Worm (Caenorhabditis elegans) whole organism, midembryonic: ENCODE results near the gene Y55F3BR.10.

Experiments used
- T22C8.4 ChIP-seq: fragments of 200-800 bp; sonication (Bioruptor generic); IDR thresholded peaks from 2 replicates; pipeline ENCODE4 v1.3.6; 2022; ENCODE audit warnings: missing genetic modification characterization, missing compliant biosample characterization
- cog-1 ChIP-seq: sonication (generic microtip); optimal IDR thresholded peaks from 2 replicates; lab custom pipeline; 2016; ENCODE audit warnings: missing genetic modification characterization, missing compliant biosample characterization
- flt-1 ChIP-seq: fragments of 200-800 bp; sonication (Bioruptor generic); IDR thresholded peaks from 2 replicates; pipeline ENCODE4 v1.3.6; 2022; ENCODE audit warnings: missing genetic modification characterization, missing compliant biosample characterization
- klf-2 ChIP-seq: fragments of 200-800 bp; sonication (Bioruptor generic); conservative IDR thresholded peaks from 2 replicates; pipeline ENCODE4 v1.3.6; 2022; ENCODE audit warnings: missing genetic modification reagents, missing genetic modification characterization, missing compliant biosample characterization
- med-1 ChIP-seq: sonication (generic microtip); optimal IDR thresholded peaks from 2 replicates; lab custom pipeline; 2017; ENCODE audit warnings: missing genetic modification characterization, mild to moderate bottlenecking, missing compliant biosample characterization, antibody characterized with exemption, missing genetic modification reagents; ENCODE audit not compliant: insufficient read depth
- ref-1 ChIP-seq: fragments of 200-800 bp; sonication (Bioruptor generic); conservative IDR thresholded peaks from 2 replicates; pipeline ENCODE4 v1.3.6; 2022; ENCODE audit warnings: missing genetic modification reagents, missing genetic modification characterization, missing compliant biosample characterization
- tab-1 ChIP-seq: fragments of 200-800 bp; sonication (Bioruptor generic); IDR thresholded peaks from 2 replicates; pipeline ENCODE4 v1.3.6; 2022; ENCODE audit warnings: missing genetic modification characterization, missing compliant biosample characterization
- ztf-23 ChIP-seq: fragments of 200-800 bp; sonication (Bioruptor generic); IDR thresholded peaks from 2 replicates; pipeline ENCODE4 v1.3.6; 2022; ENCODE audit warnings: missing genetic modification reagents, missing genetic modification characterization, missing compliant biosample characterization
- ztf-29 ChIP-seq: fragments of 200-800 bp; sonication (Bioruptor generic); IDR thresholded peaks from 2 replicates; pipeline ENCODE4 v1.3.6; 2022; ENCODE audit warnings: missing genetic modification reagents, missing genetic modification characterization, missing compliant biosample characterization

DNA sequence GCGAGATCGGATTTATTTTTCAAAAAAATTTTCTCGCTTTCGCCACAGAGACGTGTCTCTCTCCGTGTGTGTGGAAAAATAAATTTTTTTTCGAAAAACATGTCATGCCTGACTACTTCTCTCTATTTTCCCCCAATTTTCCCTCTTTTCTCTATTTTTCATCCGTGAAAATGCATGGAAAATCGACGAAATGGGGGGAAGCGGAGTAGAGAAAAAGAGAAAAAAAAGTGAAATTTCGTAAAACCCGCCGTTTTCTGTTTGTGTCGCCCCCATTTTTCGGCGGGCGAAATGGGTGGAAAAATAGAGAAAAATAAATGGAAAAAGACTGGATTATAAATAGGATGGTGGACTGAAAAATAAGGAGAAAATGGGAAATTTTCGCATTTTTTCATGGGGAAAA lies 1.3 kb downstream of the Y55F3BR.10 start:
- no peak for TF ChIP-seq tab-1 (GFP tag; lab: Robert Waterston, UW)
- TF ChIP-seq ref-1 (GFP tag; lab: Robert Waterston, UW), result no peak
- TF ChIP-seq cog-1 (tag; lab: Kevin White, UChicago), result no peak
- TF ChIP-seq ztf-29, result no peak
- no peak for TF ChIP-seq T22C8.4 (GFP tag; lab: Robert Waterston, UW)
- no peak for TF ChIP-seq flt-1 (GFP tag; lab: Robert Waterston, UW)
- TF ChIP-seq med-1, result no peak
- TF ChIP-seq ztf-23 (GFP tag; lab: Robert Waterston, UW), result no peak
- no peak for TF ChIP-seq klf-2 (GFP tag; lab: Robert Waterston, UW)
